Worm (Caenorhabditis elegans) whole organism, L4 larva: ENCODE measurements around the gene K08F9.1.

Source experiments
- D1046.2 ChIP-seq: fragments of 200-800 bp; sonication (Bioruptor generic); IDR thresholded peaks from 2 replicates; pipeline ENCODE4 v1.3.6; 2022; ENCODE audit warnings: missing genetic modification characterization, missing compliant biosample characterization
- F44E2.7 ChIP-seq: fragments of 200-800 bp; sonication (Bioruptor generic); IDR thresholded peaks from 2 replicates; pipeline ENCODE4 v2.1.2; 2022; ENCODE audit warnings: missing genetic modification characterization, missing compliant biosample characterization
- F49E8.2 ChIP-seq: sonication (generic microtip); optimal IDR thresholded peaks from 2 replicates; lab custom pipeline; 2016; ENCODE audit warnings: missing compliant biosample characterization, mild to moderate bottlenecking, missing genetic modification characterization, borderline replicate concordance
- Y48G9A.11 ChIP-seq: fragments of 200-800 bp; sonication (Bioruptor generic); IDR thresholded peaks from 2 replicates; pipeline ENCODE4 v1.3.6; 2022; ENCODE audit warnings: missing genetic modification reagents, missing genetic modification characterization, missing compliant biosample characterization
- ZK337.2 ChIP-seq: fragments of 200-800 bp; sonication (Bioruptor generic); IDR thresholded peaks from 2 replicates; pipeline ENCODE4 v1.3.6; 2022; ENCODE audit warnings: missing genetic modification reagents, missing genetic modification characterization, missing compliant biosample characterization
- arid-1 ChIP-seq: fragments of 200-800 bp; sonication (Bioruptor generic); conservative IDR thresholded peaks from 2 replicates; pipeline ENCODE4 v1.3.6; 2022; ENCODE audit warnings: missing genetic modification reagents, missing genetic modification characterization, missing compliant biosample characterization
- ceh-62 ChIP-seq: sonication (generic microtip); optimal IDR thresholded peaks from 2 replicates; lab custom pipeline; 2017; ENCODE audit warnings: missing biosample characterization, missing genetic modification characterization
- cey-2 ChIP-seq: sonication (generic microtip); optimal IDR thresholded peaks from 3 replicates; lab custom pipeline; 2017; ENCODE audit warnings: missing genetic modification characterization, mild to moderate bottlenecking, missing compliant biosample characterization, antibody characterized with exemption, borderline replicate concordance; ENCODE audit not compliant: insufficient read depth
- dmd-6 ChIP-seq: fragments of 200-800 bp; sonication (Bioruptor generic); IDR thresholded peaks from 2 replicates; pipeline ENCODE4 v1.3.6; 2022; ENCODE audit warnings: missing genetic modification reagents, missing genetic modification characterization, missing compliant biosample characterization
- dmd-9 ChIP-seq: fragments of 200-800 bp; sonication (Bioruptor generic); IDR thresholded peaks from 2 replicates; pipeline ENCODE4 v1.3.6; 2022; ENCODE audit warnings: missing genetic modification reagents, missing genetic modification characterization, missing compliant biosample characterization
- duxl-1 ChIP-seq: sonication (generic microtip); optimal IDR thresholded peaks from 2 replicates; lab custom pipeline; 2016; ENCODE audit warnings: mild to moderate bottlenecking, missing genetic modification characterization, moderate library complexity, missing compliant biosample characterization; ENCODE audit not compliant: poor library complexity
- dve-1 ChIP-seq: sonication (generic microtip); optimal IDR thresholded peaks from 2 replicates; lab custom pipeline; 2017; ENCODE audit warnings: antibody characterized with exemption, mild to moderate bottlenecking, missing genetic modification characterization, missing compliant biosample characterization; ENCODE audit not compliant: insufficient read depth
- hlh-30 ChIP-seq: sonication (generic microtip); optimal IDR thresholded peaks from 2 replicates; lab custom pipeline; 2017; ENCODE audit warnings: antibody characterized with exemption, mild to moderate bottlenecking, missing genetic modification characterization, missing compliant biosample characterization; ENCODE audit not compliant: insufficient read depth
- hmg-1.1 ChIP-seq: fragments of 200-800 bp; sonication (Bioruptor generic); IDR thresholded peaks from 2 replicates; pipeline ENCODE4 v1.3.6; 2022; ENCODE audit warnings: missing genetic modification reagents, missing genetic modification characterization, missing compliant biosample characterization
- lin-13 ChIP-seq: fragments of 150-350 bp; optimal IDR thresholded peaks from 2 replicates; lab custom pipeline; 2014; ENCODE audit warnings: missing biosample characterization, missing genetic modification reagents, missing genetic modification characterization
- lin-15B ChIP-seq: fragments of 150-350 bp; sonication (generic microtip); optimal IDR thresholded peaks from 3 replicates; lab custom pipeline; 2014; ENCODE audit warnings: missing biosample characterization, missing genetic modification characterization
- lin-38 ChIP-seq: fragments of 200-800 bp; sonication (Bioruptor generic); IDR thresholded peaks from 2 replicates; pipeline ENCODE4 v1.3.6; 2022; ENCODE audit warnings: missing genetic modification reagents, missing genetic modification characterization, missing compliant biosample characterization
- lin-39 ChIP-seq: fragments of 150-350 bp; optimal IDR thresholded peaks from 2 replicates; lab custom pipeline; 2014; ENCODE audit warnings: missing biosample characterization, missing genetic modification reagents, missing genetic modification characterization
- lir-3 ChIP-seq: sonication (generic microtip); optimal IDR thresholded peaks from 2 replicates; lab custom pipeline; 2016; ENCODE audit warnings: mild to moderate bottlenecking, missing genetic modification characterization, missing compliant biosample characterization
- lsy-2 ChIP-seq, 2 experiments: fragments of 150-350 bp in 1 of 2; sonication (generic microtip) in 1 of 2; optimal IDR thresholded peaks; 2 replicates each; lab custom pipeline; 2014 to 2017; ENCODE audit warnings: missing biosample characterization in 2 of 2, missing genetic modification characterization in 2 of 2
- madf-5 ChIP-seq, 2 experiments: fragments of 200-800 bp; sonication (Bioruptor generic); IDR thresholded peaks; 2 replicates each; pipeline ENCODE4 v1.3.6; 2022; ENCODE audit warnings: missing compliant biosample characterization in 2 of 2, missing genetic modification characterization in 2 of 2
- madf-9 ChIP-seq: fragments of 200-800 bp; sonication (Bioruptor generic); conservative IDR thresholded peaks from 2 replicates; pipeline ENCODE4 v1.3.6; 2022; ENCODE audit warnings: missing genetic modification reagents, missing genetic modification characterization, missing compliant biosample characterization
- mxl-2 ChIP-seq: fragments of 200-800 bp; sonication (Bioruptor generic); conservative IDR thresholded peaks from 2 replicates; pipeline ENCODE4 v1.3.6; 2022; ENCODE audit warnings: missing genetic modification reagents, missing genetic modification characterization, missing compliant biosample characterization
- nhr-28 ChIP-seq: fragments of 150-350 bp; optimal IDR thresholded peaks from 2 replicates; lab custom pipeline; 2014; ENCODE audit warnings: missing biosample characterization, missing genetic modification characterization
- nhr-76 ChIP-seq: fragments of 150-350 bp; optimal IDR thresholded peaks from 2 replicates; lab custom pipeline; 2014; ENCODE audit warnings: missing biosample characterization, missing genetic modification characterization
- nhr-77 ChIP-seq: fragments of 150-350 bp; optimal IDR thresholded peaks from 2 replicates; lab custom pipeline; 2014; ENCODE audit warnings: missing biosample characterization, missing genetic modification characterization
- pha-4 ChIP-seq, 2 experiments: fragments of 150-350 bp in 1 of 2; fragments of 200-800 bp in 1 of 2; sonication (Bioruptor generic) in 1 of 2; IDR thresholded peaks in 1 of 2; optimal IDR thresholded peaks in 1 of 2; 2 replicates each; pipeline versions ENCODE4 v1.3.6 to Lab custom; 2014 to 2022; ENCODE audit warnings: missing genetic modification characterization in 2 of 2, missing genetic modification reagents in 2 of 2, missing biosample characterization in 1 of 2, missing compliant biosample characterization in 1 of 2
- pqm-1 ChIP-seq: sonication (generic microtip); optimal IDR thresholded peaks from 2 replicates; lab custom pipeline; 2017; ENCODE audit warnings: missing biosample characterization, missing genetic modification characterization
- saeg-2 ChIP-seq: fragments of 200-800 bp; sonication (Bioruptor generic); IDR thresholded peaks from 2 replicates; pipeline ENCODE4 v1.3.6; 2022; ENCODE audit warnings: missing genetic modification reagents, missing genetic modification characterization, missing compliant biosample characterization
- snpc-1.2 ChIP-seq: fragments of 200-800 bp; sonication (Bioruptor generic); IDR thresholded peaks from 2 replicates; pipeline ENCODE4 v1.3.6; 2022; ENCODE audit warnings: missing genetic modification reagents, missing genetic modification characterization, missing compliant biosample characterization
- snpc-4 ChIP-seq: fragments of 150-350 bp; optimal IDR thresholded peaks from 2 replicates; lab custom pipeline; 2014; ENCODE audit warnings: missing biosample characterization, missing genetic modification characterization
- tag-97 ChIP-seq: fragments of 200-800 bp; sonication (Bioruptor generic); IDR thresholded peaks from 2 replicates; pipeline ENCODE4 v1.3.6; 2022; ENCODE audit warnings: missing genetic modification characterization, missing compliant biosample characterization
- unc-130 ChIP-seq: sonication (generic microtip); optimal IDR thresholded peaks from 2 replicates; lab custom pipeline; 2016; ENCODE audit warnings: missing genetic modification reagents, missing genetic modification characterization, missing compliant biosample characterization
- vab-7 ChIP-seq: fragments of 200-800 bp; sonication (Bioruptor generic); IDR thresholded peaks from 2 replicates; pipeline ENCODE4 v1.3.6; 2022; ENCODE audit warnings: missing genetic modification reagents, missing genetic modification characterization, missing compliant biosample characterization
- zag-1 ChIP-seq: fragments of 150-350 bp; optimal IDR thresholded peaks from 2 replicates; lab custom pipeline; 2014; ENCODE audit warnings: missing biosample characterization, missing genetic modification characterization
- zip-11 ChIP-seq: fragments of 200-800 bp; sonication (Bioruptor generic); IDR thresholded peaks from 2 replicates; pipeline ENCODE4 v1.3.6; 2022; ENCODE audit warnings: missing genetic modification characterization, missing compliant biosample characterization
- zip-2 ChIP-seq: fragments of 150-350 bp; optimal IDR thresholded peaks from 2 replicates; lab custom pipeline; 2014; ENCODE audit warnings: missing biosample characterization, missing genetic modification characterization
- ztf-11 ChIP-seq: fragments of 150-350 bp; optimal IDR thresholded peaks from 2 replicates; lab custom pipeline; 2014; ENCODE audit warnings: missing biosample characterization, missing genetic modification characterization

K08F9.1 gene

DNA sequence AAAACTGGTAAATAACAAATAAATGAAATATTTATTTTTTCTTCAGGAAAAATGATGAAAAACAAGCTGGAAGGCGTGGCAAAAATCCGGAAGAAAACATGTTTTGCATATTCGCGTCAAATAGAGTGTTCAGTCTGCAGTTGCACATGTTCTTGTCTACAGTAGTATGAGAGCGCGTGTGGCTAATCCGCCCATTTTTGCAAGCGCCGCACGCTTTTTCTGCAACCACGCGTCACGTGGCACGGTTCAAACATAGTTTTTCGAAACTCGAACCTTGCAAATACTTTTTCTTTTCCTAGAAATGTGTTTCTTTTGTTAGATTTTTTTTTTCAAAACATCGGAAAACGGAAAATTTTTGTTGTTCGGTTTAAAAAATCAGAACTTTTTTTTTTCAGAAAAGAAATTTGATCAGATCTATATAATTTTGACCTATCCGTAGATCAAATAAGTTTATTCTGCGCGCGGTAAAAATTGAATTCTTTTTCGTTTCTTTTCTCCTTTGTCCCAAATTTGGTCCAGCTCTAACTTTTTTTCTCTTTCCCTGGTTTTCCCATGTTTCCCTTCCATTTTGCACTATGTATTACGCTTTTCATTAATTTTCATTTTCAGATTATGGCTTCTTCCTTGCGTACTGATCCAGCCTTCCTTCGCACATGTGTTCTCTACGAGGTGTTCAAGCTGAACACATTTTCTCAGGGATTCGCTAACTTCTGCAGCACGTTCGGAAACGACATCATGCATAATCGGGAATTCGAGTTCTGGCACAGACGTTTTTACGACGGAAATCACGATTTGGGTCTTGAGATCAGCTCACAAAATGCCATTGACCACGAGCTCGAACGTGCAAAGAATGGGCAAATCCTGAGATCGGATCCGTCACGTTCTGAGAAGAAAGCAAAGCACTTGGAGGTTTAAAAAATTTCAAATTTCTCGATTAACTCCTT, 41.2 kb upstream of the K08F9.1 start, which contains the start of gene Y75B12B.1:
TSS of gene Y75B12B.1 (plus strand) at position 603 of the 944 bp plus-strand sequence.
- TF ChIP-seq Y48G9A.11 (GFP tag; lab: Robert Waterston, UW) (peak; percentile 21; the same call in 1 of the 2 replicates), snpc-1.2 (0 out of 2 replicates have a peak, but pooled peaks have one; percentile 39), vab-7 (GFP tag; lab: Robert Waterston, UW) (no peak), lin-39 (tag; lab: Kevin White, UChicago) (no peak), pha-4 (GFP tag; IDR thresholded peaks at IDR 0.05; lab: Robert Waterston, UW) (no peak), pha-4 (tag; optimal IDR thresholded peaks at IDR 0.05; lab: Kevin White, UChicago) (no peak), saeg-2 (GFP tag; lab: Robert Waterston, UW) (no peak), hlh-30 (tag; lab: Kevin White, UChicago) (no peak), lin-15B (tag; lab: Kevin White, UChicago) (no peak), D1046.2 (GFP tag; lab: Robert Waterston, UW) (no peak), lin-13 (GFP tag; lab: Kevin White, UChicago) (peak; percentile 12), F49E8.2 (peak; percentile 78), F44E2.7 (GFP tag; lab: Robert Waterston, UW) (no peak), madf-5 (GFP tag; IDR thresholded peaks at IDR 0.05; lab: Robert Waterston, UW) (no peak), lsy-2 (tag; optimal IDR thresholded peaks at IDR 0.05; lab: Kevin White, UChicago) (no peak), ZK337.2 (no peak), ztf-11 (tag; lab: Kevin White, UChicago) (no peak), duxl-1 (no peak), zip-11 (GFP tag; lab: Robert Waterston, UW) (no peak), zag-1 (no peak), unc-130 (peak; percentile 55), hmg-1.1 (GFP tag; lab: Robert Waterston, UW) (no peak), arid-1 (GFP tag; lab: Robert Waterston, UW) (0 out of 2 replicates have a peak, but pooled peaks have one; percentile 4), lin-38 (peak; percentile 74)
- TF ChIP-seq, all 104 proteins: peak for 7

DNA sequence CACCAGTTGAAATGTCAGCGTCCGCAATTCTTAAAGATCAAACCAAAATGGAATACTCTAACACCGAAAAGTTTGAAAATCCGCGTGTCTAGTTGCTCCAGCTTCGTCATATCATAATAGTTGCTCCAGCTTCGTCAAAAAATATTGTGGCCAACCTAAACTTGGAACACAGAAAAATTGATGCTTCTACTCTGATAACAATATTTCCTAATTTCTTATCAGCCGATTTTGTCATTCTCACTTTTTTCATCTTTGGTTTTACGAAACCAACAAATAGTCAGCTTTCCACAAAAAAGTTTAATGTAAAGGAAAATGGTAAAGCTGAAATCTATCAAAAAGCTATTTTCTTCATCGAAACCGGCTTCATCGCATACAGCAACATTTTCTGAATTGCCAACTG, 39.2 kb upstream of the K08F9.1 start, which contains the start of gene fbxa-84:
TSS of gene fbxa-84 (plus strand) at position 34 of the 400 bp plus-strand sequence.
- TF ChIP-seq pqm-1 (tag; lab: Kevin White, UChicago) = peak; percentile 9
- peak; percentile 33; the same call in 1 of the 2 replicates for TF ChIP-seq dmd-6
- no peak for TF ChIP-seq madf-9 (GFP tag; lab: Robert Waterston, UW)
- TF ChIP-seq dve-1 = peak; percentile 2
- peak; percentile 10 for TF ChIP-seq nhr-28

DNA sequence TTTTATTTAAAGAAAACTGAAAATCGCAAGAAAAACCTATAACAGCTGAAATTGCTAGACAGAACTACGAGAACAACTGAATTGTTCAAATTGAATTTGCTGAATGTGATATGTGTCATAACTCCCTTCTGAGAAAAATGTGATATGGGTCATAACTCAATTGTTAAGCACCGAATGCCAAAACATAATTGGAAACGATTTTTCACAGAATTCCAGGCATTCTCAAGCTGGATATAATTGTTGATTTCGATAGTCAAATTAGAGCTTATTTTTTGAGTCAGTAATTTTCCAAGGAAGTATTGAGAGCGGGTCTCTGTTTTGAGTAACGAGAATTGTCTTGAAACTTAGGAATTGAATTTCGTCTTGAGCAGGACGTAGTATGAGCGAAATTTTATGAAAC, 38.7 kb upstream of the K08F9.1 start:
- TF ChIP-seq nhr-76 (tag; lab: Kevin White, UChicago) (no peak), ceh-62 (tag; lab: Kevin White, UChicago) (no peak), nhr-77 (tag; lab: Kevin White, UChicago) (no peak), cey-2 (tag; lab: Kevin White, UChicago) (no peak), D1046.2 (GFP tag; lab: Robert Waterston, UW) (no peak), tag-97 (GFP tag; lab: Robert Waterston, UW) (no peak), mxl-2 (GFP tag; lab: Robert Waterston, UW) (no peak), zip-2 (tag; lab: Kevin White, UChicago) (no peak), lsy-2 (tag; optimal IDR thresholded peaks at IDR 0.05; lab: Kevin White, UChicago) (no peak), dmd-9 (no peak), lir-3 (tag; lab: Kevin White, UChicago) (no peak), zag-1 (no peak), lin-15B (tag; lab: Kevin White, UChicago) (no peak), snpc-4 (tag; lab: Kevin White, UChicago) (no peak)
